Fruit fly (Drosophila melanogaster): ENCODE results near the gene Epg5.

Gene Epg5

dm6 chr3R:18719767-18720341 lies 38.8 kb downstream of the Epg5 start (continued):
- peak; percentile 92 for TF ChIP-seq row (GFP tag; IDR thresholded peaks at IDR 0.05)
- 0 out of 2 replicates have a peak, but pooled peaks have one; percentile 50 for TF ChIP-seq gsb (GFP tag; IDR thresholded peaks at IDR 0.05)
- TF ChIP-seq vfl (GFP tag; optimal IDR thresholded peaks at IDR 0.05) = peak; percentile 76
- TF ChIP-seq ci (GFP tag; IDR thresholded peaks at IDR 0.05) = peak; percentile 92
- peak; percentile 89 for TF ChIP-seq Rfx (GFP tag; IDR thresholded peaks at IDR 0.05)
- TF ChIP-seq B-H2 (GFP tag; optimal IDR thresholded peaks at IDR 0.05) = peak; percentile 93
- TF ChIP-seq CG10267 (tag; optimal IDR thresholded peaks at IDR 0.05) = peak; percentile 76
- peak; percentile 45 for TF ChIP-seq CG13123 (GFP tag; optimal IDR thresholded peaks at IDR 0.05)
- peak; percentile 32 for TF ChIP-seq CG4617 (GFP tag; optimal IDR thresholded peaks at IDR 0.05; ENCODE audit: borderline replicate concordance)
- peak; percentile 8 for TF ChIP-seq CG2116 (GFP tag; optimal IDR thresholded peaks at IDR 0.05)
- TF ChIP-seq seq (GFP tag; IDR thresholded peaks at IDR 0.05) = peak; percentile 89
- no peak for TF ChIP-seq Bgb (GFP tag; IDR thresholded peaks at IDR 0.05; ENCODE audit: partially characterized antibody)
- TF ChIP-seq CTCF (GFP tag; optimal IDR thresholded peaks at IDR 0.05) = peak; percentile 32
- TF ChIP-seq YL-1 (GFP tag; optimal IDR thresholded peaks at IDR 0.05) = no peak
- peak; percentile 59 for TF ChIP-seq gt (GFP tag; IDR thresholded peaks at IDR 0.05)
- TF ChIP-seq CG7271 (tag; optimal IDR thresholded peaks at IDR 0.05) = no peak
- peak; percentile 76 for TF ChIP-seq maf-S (GFP tag; optimal IDR thresholded peaks at IDR 0.05)
- peak; percentile 74; the same call in 1 of the 2 replicates for TF ChIP-seq CG4730 (GFP tag; IDR thresholded peaks at IDR 0.05)
- peak; percentile 38; the same call in 1 of the 2 replicates for TF ChIP-seq GATAe (GFP tag; conservative IDR thresholded peaks at IDR 0.05)
- no peak for TF ChIP-seq chinmo (GFP tag; IDR thresholded peaks at IDR 0.05; ENCODE audit: partially characterized antibody)
- TF ChIP-seq CG6654 (GFP tag; optimal IDR thresholded peaks at IDR 0.05) = peak; percentile 62
- TF ChIP-seq Atf3 (GFP tag; optimal IDR thresholded peaks at IDR 0.05) = peak; percentile 47
- no peak for TF ChIP-seq tna (GFP tag; IDR thresholded peaks at IDR 0.05; ENCODE audit: partially characterized antibody)
- peak; percentile 64 for TF ChIP-seq Jarid2 (GFP tag; optimal IDR thresholded peaks at IDR 0.05)
- TF ChIP-seq Lpt (GFP tag; optimal IDR thresholded peaks at IDR 0.05) = no peak
- no peak for TF ChIP-seq CG16813 (GFP tag; IDR thresholded peaks at IDR 0.05; ENCODE audit: partially characterized antibody)
- TF ChIP-seq CG15696 (tag; optimal IDR thresholded peaks at IDR 0.05) = peak; percentile 59
- no peak for TF ChIP-seq Poxn (GFP tag; IDR thresholded peaks at IDR 0.05)
- no peak for TF ChIP-seq CkIIα-i1 (GFP tag; IDR thresholded peaks at IDR 0.05)
- TF ChIP-seq CG43689 (GFP tag; IDR thresholded peaks at IDR 0.05) = peak; percentile 55
- no peak for TF ChIP-seq CG10959 (GFP tag; IDR thresholded peaks at IDR 0.05)
- TF ChIP-seq wor (GFP tag; IDR thresholded peaks at IDR 0.05) = peak; percentile 74
- TF ChIP-seq ttk (GFP tag; IDR thresholded peaks at IDR 0.05) = no peak; the same call in none of the 2 replicates
- no peak for TF ChIP-seq bigmax (GFP tag; optimal IDR thresholded peaks at IDR 0.05)
- peak; percentile 88 for TF ChIP-seq slbo (GFP tag; IDR thresholded peaks at IDR 0.05)
- TF ChIP-seq B-H1 (GFP tag; IDR thresholded peaks at IDR 0.05) = peak; percentile 78
- peak; percentile 65 for TF ChIP-seq salm (tag; optimal IDR thresholded peaks at IDR 0.05)
- peak; percentile 66; the same call in 2 of the 3 replicates for TF ChIP-seq so (GFP tag; IDR thresholded peaks at IDR 0.05)
- TF ChIP-seq fd102C (GFP tag; optimal IDR thresholded peaks at IDR 0.05) = no peak
- TF ChIP-seq en (GFP tag; optimal IDR thresholded peaks at IDR 0.05) = peak; percentile 56
- no peak for TF ChIP-seq Elba2 (GFP tag; optimal IDR thresholded peaks at IDR 0.05)
- TF ChIP-seq HLH54F (GFP tag; optimal IDR thresholded peaks at IDR 0.05) = peak; percentile 76
- peak; percentile 66 for TF ChIP-seq exex (tag; optimal IDR thresholded peaks at IDR 0.05)
- TF ChIP-seq CG15479 (GFP tag; optimal IDR thresholded peaks at IDR 0.05) = no peak
- peak; percentile 71 for TF ChIP-seq CG1529 (GFP tag; optimal IDR thresholded peaks at IDR 0.05)
- TF ChIP-seq Bteb2 (GFP tag; optimal IDR thresholded peaks at IDR 0.05) = peak; percentile 76
- TF ChIP-seq HLHmδ (GFP tag; optimal IDR thresholded peaks at IDR 0.05) = no peak
- TF ChIP-seq CG31224 (GFP tag; IDR thresholded peaks at IDR 0.05) = peak; percentile 66
- TF ChIP-seq Spps (tag; optimal IDR thresholded peaks at IDR 0.05) = peak; percentile 31
- peak; percentile 29 for TF ChIP-seq CG15073 (GFP tag; optimal IDR thresholded peaks at IDR 0.05)
- TF ChIP-seq Hr78 (GFP tag; optimal IDR thresholded peaks at IDR 0.05) = no peak

Measured in whole organism, embryonic.